6 worm cellular contexts compared by ENCODE assay signal in the genomic region with DNA sequence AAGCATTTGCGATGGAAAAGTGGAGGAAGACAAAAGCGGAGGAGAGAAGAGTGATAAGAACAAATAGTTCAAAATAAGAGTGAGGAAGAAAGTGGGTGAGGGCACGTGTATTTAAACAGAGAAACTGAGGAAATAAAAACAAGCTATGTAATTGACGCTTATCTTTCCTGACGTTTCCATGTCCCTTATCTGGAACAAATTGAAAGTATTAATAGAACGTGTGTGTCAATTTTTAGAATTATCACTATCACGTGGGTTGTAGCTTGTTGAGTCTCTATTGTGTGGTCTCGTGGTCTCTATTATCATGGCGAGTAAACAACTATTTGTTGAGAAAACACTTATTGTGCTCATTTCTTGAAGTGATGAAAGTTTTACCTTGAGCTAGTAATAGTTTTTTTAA.
TF ChIP-seq lines count a peak whose summit lies in the region.

A gene (minus strand): TSS at position 104 of the 400 bp plus-strand sequence.

TF ChIP-seq in whole organism, L1 larva, 84 proteins besides CTCF, POLR2A, EP300 and RAD21 (continues in another document):
- TF ChIP-seq xbp-1 (tag; optimal IDR thresholded peaks at IDR 0.05; lab: Kevin White, UChicago) (no peak), mef-2 (tag; optimal IDR thresholded peaks at IDR 0.05; lab: Kevin White, UChicago) (no peak), nhr-90 (tag; optimal IDR thresholded peaks at IDR 0.05; lab: Kevin White, UChicago; ENCODE audit: poor library complexity) (peak; percentile 63), pax-3 (tag; optimal IDR thresholded peaks at IDR 0.05; lab: Kevin White, UChicago) (peak; percentile 49), zip-4 (GFP tag; optimal IDR thresholded peaks at IDR 0.05; lab: Kevin White, UChicago) (no peak), C16A3.4 (tag; optimal IDR thresholded peaks at IDR 0.05; lab: Kevin White, UChicago) (no peak), jun-1 (tag; optimal IDR thresholded peaks at IDR 0.05; lab: Kevin White, UChicago) (no peak), nhr-20 (tag; optimal IDR thresholded peaks at IDR 0.05; lab: Kevin White, UChicago) (peak; percentile 67), egl-27 (tag; optimal IDR thresholded peaks at IDR 0.05; lab: Kevin White, UChicago) (no peak), fkh-10 (GFP tag; optimal IDR thresholded peaks at IDR 0.05; lab: Kevin White, UChicago) (no peak), dsc-1 (tag; optimal IDR thresholded peaks at IDR 0.05; lab: Kevin White, UChicago) (no peak), mdl-1 (tag; optimal IDR thresholded peaks at IDR 0.05; lab: Kevin White, UChicago) (peak in 1 of 2 experiments; percentile 50), ceh-82 (tag; optimal IDR thresholded peaks at IDR 0.05; lab: Kevin White, UChicago) (no peak), skn-1 (tag; optimal IDR thresholded peaks at IDR 0.05; lab: Kevin White, UChicago) (no peak), elt-2 (tag; optimal IDR thresholded peaks at IDR 0.05; lab: Kevin White, UChicago) (peak; percentile 99)

TF ChIP-seq in whole organism, L2 larva, 48 proteins besides CTCF, POLR2A, EP300 and RAD21 (continues in another document):
- TF ChIP-seq ceh-82 (tag; optimal IDR thresholded peaks at IDR 0.05; lab: Kevin White, UChicago) (no peak), alr-1 (tag; optimal IDR thresholded peaks at IDR 0.05; lab: Kevin White, UChicago) (no peak), lin-39 (tag; optimal IDR thresholded peaks at IDR 0.05; lab: Kevin White, UChicago) (no peak), nhr-6 (tag; optimal IDR thresholded peaks at IDR 0.05; lab: Kevin White, UChicago) (no peak), ztf-1 (GFP tag; conservative IDR thresholded peaks at IDR 0.05; lab: Robert Waterston, UW) (no peak), nhr-12 (tag; optimal IDR thresholded peaks at IDR 0.05; lab: Kevin White, UChicago) (no peak), fos-1 (tag; optimal IDR thresholded peaks at IDR 0.05; lab: Kevin White, UChicago) (no peak), lin-11 (tag; optimal IDR thresholded peaks at IDR 0.05; lab: Kevin White, UChicago) (no peak), zag-1 (tag; optimal IDR thresholded peaks at IDR 0.05; lab: Kevin White, UChicago) (no peak), peb-1 (tag; optimal IDR thresholded peaks at IDR 0.05; lab: Kevin White, UChicago) (no peak), skn-1 (tag; optimal IDR thresholded peaks at IDR 0.05; lab: Kevin White, UChicago) (no peak), blmp-1 (tag; optimal IDR thresholded peaks at IDR 0.05; lab: Kevin White, UChicago; ENCODE audit: insufficient read depth) (no peak), mdl-1 (tag; optimal IDR thresholded peaks at IDR 0.05; lab: Kevin White, UChicago) (no peak), sma-3 (GFP tag; optimal IDR thresholded peaks at IDR 0.05; lab: Kevin White, UChicago) (peak; percentile 42), ama-1 (optimal IDR thresholded peaks at IDR 0.05; lab: Kevin White, UChicago) (no peak)

TF ChIP-seq in whole organism, L3 larva, 47 proteins besides CTCF, POLR2A, EP300 and RAD21:
- no peak for TF ChIP-seq unc-62 (GFP tag; optimal IDR thresholded peaks at IDR 0.05; lab: Kevin White, UChicago)
- TF ChIP-seq pqm-1 (tag; optimal IDR thresholded peaks at IDR 0.05; lab: Kevin White, UChicago) = peak; percentile 92
- no peak for TF ChIP-seq ztf-4 (tag; optimal IDR thresholded peaks at IDR 0.05; lab: Kevin White, UChicago)
- peak; percentile 82 for TF ChIP-seq jun-1 (tag; optimal IDR thresholded peaks at IDR 0.05; lab: Kevin White, UChicago)
- TF ChIP-seq ztf-11 (tag; optimal IDR thresholded peaks at IDR 0.05; lab: Kevin White, UChicago) = no peak
- TF ChIP-seq mml-1 (tag; optimal IDR thresholded peaks at IDR 0.05; lab: Kevin White, UChicago) = no peak
- peak; percentile 99 for TF ChIP-seq elt-2 (tag; optimal IDR thresholded peaks at IDR 0.05; lab: Kevin White, UChicago)
- TF ChIP-seq pha-4 (tag; optimal IDR thresholded peaks at IDR 0.05; lab: Kevin White, UChicago) = peak; percentile 90
- TF ChIP-seq nhr-43 (tag; optimal IDR thresholded peaks at IDR 0.05; lab: Kevin White, UChicago; ENCODE audit: poor library complexity, severe bottlenecking) = peak; percentile 57
- no peak for TF ChIP-seq unc-39 (tag; optimal IDR thresholded peaks at IDR 0.05; lab: Kevin White, UChicago)
TF ChIP-seq in whole organism, L3 larva: peak in this region for 5.

TF ChIP-seq in whole organism, L4 larva, 104 proteins besides CTCF, POLR2A, EP300 and RAD21 (continues in another document):
- TF ChIP-seq pqm-1 (tag; optimal IDR thresholded peaks at IDR 0.05; lab: Kevin White, UChicago) (peak; percentile 67), nhr-41 (GFP tag; IDR thresholded peaks at IDR 0.05; lab: Robert Waterston, UW) (no peak), jun-1 (tag; optimal IDR thresholded peaks at IDR 0.05; lab: Kevin White, UChicago) (no peak), nhr-237 (tag; optimal IDR thresholded peaks at IDR 0.05; lab: Kevin White, UChicago) (no peak), ceh-62 (tag; optimal IDR thresholded peaks at IDR 0.05; lab: Kevin White, UChicago) (no peak), daf-12 (tag; optimal IDR thresholded peaks at IDR 0.05; lab: Kevin White, UChicago) (no peak), zip-11 (GFP tag; IDR thresholded peaks at IDR 0.05; lab: Robert Waterston, UW) (no peak), dve-1 (tag; optimal IDR thresholded peaks at IDR 0.05; lab: Kevin White, UChicago; ENCODE audit: insufficient read depth) (peak; percentile 97), daf-16 (GFP tag; optimal IDR thresholded peaks at IDR 0.05; lab: Kevin White, UChicago) (peak in 1 of 2 experiments; percentile 91), daf-16 (tag; optimal IDR thresholded peaks at IDR 0.05; lab: Kevin White, UChicago) (peak; percentile 100), lin-1 (GFP tag; IDR thresholded peaks at IDR 0.05; lab: Robert Waterston, UW) (peak; percentile 83), hlh-30 (tag; optimal IDR thresholded peaks at IDR 0.05; lab: Kevin White, UChicago; ENCODE audit: insufficient read depth) (peak; percentile 77), unc-130 (GFP tag; optimal IDR thresholded peaks at IDR 0.05; lab: Kevin White, UChicago) (no peak), mxl-3 (GFP tag; optimal IDR thresholded peaks at IDR 0.05; lab: Kevin White, UChicago) (peak; percentile 18), ceh-82 (tag; optimal IDR thresholded peaks at IDR 0.05; lab: Kevin White, UChicago) (no peak), lim-7 (GFP tag; IDR thresholded peaks at IDR 0.05; lab: Robert Waterston, UW) (no peak), nhr-111 (GFP tag; optimal IDR thresholded peaks at IDR 0.05; lab: Kevin White, UChicago) (no peak)

TF ChIP-seq in whole organism, late embryonic, 69 proteins besides CTCF, POLR2A, EP300 and RAD21:
- TF ChIP-seq hlh-6 (tag; optimal IDR thresholded peaks at IDR 0.05; lab: Kevin White, UChicago) (no peak), ceh-30 (tag; optimal IDR thresholded peaks at IDR 0.05; lab: Kevin White, UChicago) (no peak), elt-2 (tag; optimal IDR thresholded peaks at IDR 0.05; lab: Kevin White, UChicago) (peak; percentile 75), fkh-10 (GFP tag; optimal IDR thresholded peaks at IDR 0.05; lab: Kevin White, UChicago) (no peak), elt-4 (tag; optimal IDR thresholded peaks at IDR 0.05; lab: Kevin White, UChicago) (no peak), pqm-1 (tag; optimal IDR thresholded peaks at IDR 0.05; lab: Kevin White, UChicago) (peak; percentile 0), ceh-6 (GFP tag; optimal IDR thresholded peaks at IDR 0.05; lab: Kevin White, UChicago) (no peak)

TF ChIP-seq in whole organism, young adult, 124 proteins besides CTCF, POLR2A, EP300 and RAD21:
- peak; percentile 18 for TF ChIP-seq madf-10 (tag; optimal IDR thresholded peaks at IDR 0.05; lab: Kevin White, UChicago)
- peak; percentile 48 for TF ChIP-seq tbp1 (GFP tag; optimal IDR thresholded peaks at IDR 0.05; lab: Kevin White, UChicago)
- no peak for TF ChIP-seq snpc-4 (GFP tag; optimal IDR thresholded peaks at IDR 0.05; lab: Kevin White, UChicago)
- peak in 1 of 4 experiments; percentile 9 for TF ChIP-seq snpc-4 (tag; optimal IDR thresholded peaks at IDR 0.05; lab: Kevin White, UChicago)
- peak; percentile 70 for TF ChIP-seq pha-4 (tag; optimal IDR thresholded peaks at IDR 0.05; lab: Kevin White, UChicago)
- TF ChIP-seq zfh-2 (GFP tag; conservative IDR thresholded peaks at IDR 0.05; lab: Robert Waterston, UW) = no peak
- no peak for TF ChIP-seq ceh-100 (GFP tag; IDR thresholded peaks at IDR 0.05; lab: Robert Waterston, UW)
- 0 out of 2 replicates have a peak, but pooled peaks have one; percentile 51 for TF ChIP-seq egl-44 (GFP tag; IDR thresholded peaks at IDR 0.05; lab: Robert Waterston, UW)
- TF ChIP-seq ztf-22 (GFP tag; optimal IDR thresholded peaks at IDR 0.05; lab: Kevin White, UChicago) = peak; percentile 71
- TF ChIP-seq pbrm-1 (GFP tag; IDR thresholded peaks at IDR 0.05; lab: Robert Waterston, UW) = no peak
- TF ChIP-seq B0336.3 (GFP tag; IDR thresholded peaks at IDR 0.05; lab: Robert Waterston, UW) = 0 out of 2 replicates have a peak, but pooled peaks have one; percentile 56
- TF ChIP-seq let-607 (tag; optimal IDR thresholded peaks at IDR 0.05; lab: Kevin White, UChicago) = peak in 1 of 2 experiments; percentile 38
- peak; percentile 66 for TF ChIP-seq atf-7 (tag; optimal IDR thresholded peaks at IDR 0.05; lab: Kevin White, UChicago)
- peak; percentile 83 for TF ChIP-seq nhr-80 (tag; optimal IDR thresholded peaks at IDR 0.05; lab: Kevin White, UChicago)
